Worm (Caenorhabditis elegans): ENCODE measurements around the gene F55G7.3.

The F55G7.3 gene

ce11 chrX:11941951-11942350 lies at the start of gene F55G7.3:
Gene F55G7.3, minus strand, starts transcription at chrX:11942051.
- TF ChIP-seq nhr-6 (tag; optimal IDR thresholded peaks at IDR 0.05) (no peak), aha-1 (tag) (peak; percentile 46)

DNA sequence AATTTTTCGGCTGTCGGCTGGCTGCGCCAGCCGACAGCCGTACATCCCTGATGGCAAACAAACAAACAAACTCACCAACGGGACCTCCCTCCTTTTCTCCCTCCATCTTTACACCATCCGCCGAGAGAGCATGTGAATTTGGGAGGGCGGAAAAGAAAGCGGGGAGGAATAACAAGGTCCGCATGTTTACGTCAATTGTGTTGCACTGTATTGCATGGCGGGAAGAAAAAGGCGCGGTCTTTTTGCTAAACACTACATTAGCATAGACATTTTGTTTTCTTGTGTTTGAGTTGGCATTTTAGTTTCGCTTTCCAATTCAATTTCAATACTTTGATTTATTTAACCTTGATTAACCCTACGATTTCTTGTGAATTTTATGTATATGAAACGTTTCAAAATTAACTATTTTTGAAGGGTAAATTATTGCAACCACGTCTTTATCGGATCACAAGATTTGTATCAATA lies 46.1 kb upstream of the F55G7.3 start, which contains the start of gene C49F5.6:
TSS of gene C49F5.6 (plus strand) at position 415 of the 465 bp plus-strand sequence.
- TF ChIP-seq nhr-11 (tag; optimal IDR thresholded peaks at IDR 0.05): no peak
- no peak for TF ChIP-seq rbr-2 (tag; optimal IDR thresholded peaks at IDR 0.05)
- no peak for TF ChIP-seq arid-1 (GFP tag; conservative IDR thresholded peaks at IDR 0.05)
- TF ChIP-seq spr-3 (GFP tag; optimal IDR thresholded peaks at IDR 0.05): no peak
- peak in 1 of 2 experiments; percentile 28 for TF ChIP-seq daf-16 (GFP tag; optimal IDR thresholded peaks at IDR 0.05)
- no peak for TF ChIP-seq daf-16 (tag; optimal IDR thresholded peaks at IDR 0.05)
- TF ChIP-seq unc-130 (GFP tag; optimal IDR thresholded peaks at IDR 0.05): no peak
- TF ChIP-seq php-3 (GFP tag; IDR thresholded peaks at IDR 0.05): no peak
- no peak for TF ChIP-seq nhr-237 (tag; optimal IDR thresholded peaks at IDR 0.05)
- no peak for TF ChIP-seq daf-12 (tag; optimal IDR thresholded peaks at IDR 0.05)

- TF ChIP-seq dve-1 (tag; optimal IDR thresholded peaks at IDR 0.05; ENCODE audit: insufficient read depth) (no peak), dmd-9 (GFP tag; IDR thresholded peaks at IDR 0.05) (no peak), aha-1 (tag) (peak; percentile 35), nhr-6 (tag; optimal IDR thresholded peaks at IDR 0.05) (no peak)
These were observed 44.0 kb upstream of the F55G7.3 start, which contains the start of gene C49F5.5 for ce11 chrX:11985887-11986286. Gene C49F5.5, plus strand, starts transcription at chrX:11986187.

DNA sequence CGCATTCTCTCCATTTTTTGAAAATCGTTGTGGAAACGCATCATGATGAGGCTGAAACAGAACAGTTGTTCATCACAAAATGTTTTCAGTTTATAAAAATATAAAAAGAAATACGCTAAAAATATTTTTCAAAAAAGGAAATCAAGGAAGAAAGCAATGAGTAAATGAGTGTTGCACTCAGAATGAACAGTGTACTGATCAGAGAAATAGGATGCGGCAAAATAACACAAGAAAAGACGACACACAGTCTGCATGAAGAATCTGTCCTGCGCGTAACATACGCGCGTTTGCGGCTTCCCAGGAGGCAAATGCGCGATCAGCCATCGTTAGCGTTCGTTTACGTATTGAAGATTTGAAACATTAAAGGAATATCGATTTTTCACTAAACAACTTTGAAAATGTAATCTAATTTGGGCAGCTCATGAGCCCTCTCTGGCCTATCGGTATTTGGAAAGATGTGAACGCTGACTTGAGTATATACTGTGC lies 41.8 kb upstream of the F55G7.3 start, which contains the start of gene C49F5.3:
TSS of gene C49F5.3 (minus strand) at position 51 of the 486 bp plus-strand sequence.
- no peak for TF ChIP-seq zip-11 (GFP tag; IDR thresholded peaks at IDR 0.05)
- no peak for TF ChIP-seq F44E2.7 (GFP tag; IDR thresholded peaks at IDR 0.05)
- no peak for TF ChIP-seq pqm-1 (tag; optimal IDR thresholded peaks at IDR 0.05)
- TF ChIP-seq sdz-12 (GFP tag; optimal IDR thresholded peaks at IDR 0.05): no peak
- TF ChIP-seq ceh-32 (tag; optimal IDR thresholded peaks at IDR 0.05; ENCODE audit: poor library complexity): no peak

DNA sequence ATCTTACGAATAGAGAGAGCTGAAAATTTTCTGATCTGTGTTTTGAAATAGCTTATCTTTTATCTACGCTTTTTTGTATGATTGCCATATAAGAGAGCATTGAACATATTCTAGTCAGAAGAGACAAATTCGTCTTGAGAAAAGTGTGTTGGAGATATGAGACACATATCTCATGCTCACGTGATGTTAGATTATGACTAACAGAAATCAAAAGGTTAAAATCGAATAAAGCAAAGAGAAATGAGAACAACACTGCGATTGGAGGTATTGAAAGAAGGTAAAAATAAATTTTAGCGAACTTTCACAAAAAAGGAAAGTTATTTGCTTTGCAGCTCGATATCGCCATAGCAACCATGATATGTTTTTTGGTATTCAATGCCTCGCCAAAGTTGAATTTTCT lies 40.2 kb upstream of the F55G7.3 start, which contains the start of gene nhr-167:
TSS of gene nhr-167 (minus strand) at position 21 of the 400 bp plus-strand sequence.
- TF ChIP-seq madf-5 (GFP tag; IDR thresholded peaks at IDR 0.05): no peak
- no peak for TF ChIP-seq dve-1 (tag; optimal IDR thresholded peaks at IDR 0.05; ENCODE audit: insufficient read depth)
- TF ChIP-seq zfp-2 (tag; optimal IDR thresholded peaks at IDR 0.05): no peak
- TF ChIP-seq spr-3 (GFP tag; optimal IDR thresholded peaks at IDR 0.05): no peak
- TF ChIP-seq nhr-111 (GFP tag; optimal IDR thresholded peaks at IDR 0.05): no peak
- TF ChIP-seq mep-1 (tag; optimal IDR thresholded peaks at IDR 0.05): no peak
- TF ChIP-seq nhr-11 (tag; optimal IDR thresholded peaks at IDR 0.05): no peak
- no peak for TF ChIP-seq snpc-4 (tag; optimal IDR thresholded peaks at IDR 0.05)
- TF ChIP-seq dmd-8 (GFP tag; IDR thresholded peaks at IDR 0.05): no peak
- TF ChIP-seq nhr-76 (tag; optimal IDR thresholded peaks at IDR 0.05): no peak
- no peak for TF ChIP-seq nhr-48 (tag; optimal IDR thresholded peaks at IDR 0.05)
- no peak for TF ChIP-seq lim-7 (GFP tag; IDR thresholded peaks at IDR 0.05)
- no peak for TF ChIP-seq madf-9 (GFP tag; conservative IDR thresholded peaks at IDR 0.05)
- TF ChIP-seq zfp-3 (GFP tag; conservative IDR thresholded peaks at IDR 0.05): no peak
- no peak for TF ChIP-seq T20F7.1 (GFP tag; optimal IDR thresholded peaks at IDR 0.05)
- no peak for TF ChIP-seq daf-8 (GFP tag; IDR thresholded peaks at IDR 0.05)
- TF ChIP-seq daf-12 (tag; optimal IDR thresholded peaks at IDR 0.05): no peak

DNA sequence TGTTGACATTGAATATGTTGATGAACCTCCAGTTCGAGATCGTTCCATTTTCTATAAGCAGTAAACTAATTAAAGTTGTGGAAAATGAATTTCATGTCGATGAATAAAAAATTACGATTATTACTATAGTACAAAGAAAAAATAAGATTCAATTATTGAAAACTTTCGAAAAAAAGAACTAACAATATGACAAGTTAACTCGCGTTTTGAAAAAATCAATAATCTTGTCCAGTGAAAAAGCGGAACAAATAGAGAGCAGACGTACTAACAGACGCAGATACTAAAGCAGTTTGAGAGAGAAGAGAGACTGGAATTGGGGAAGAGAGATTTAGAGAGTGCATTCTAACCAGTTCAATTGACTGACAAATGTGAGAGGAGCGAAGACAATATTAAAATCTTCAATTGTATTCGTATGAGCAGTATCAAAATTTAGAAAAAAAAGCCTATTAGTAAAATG lies 32.8 kb upstream of the F55G7.3 start, which contains the start of gene set-6:
TSS of gene set-6 (minus strand) at position 51 of the 457 bp plus-strand sequence.
- TF ChIP-seq unc-62 (GFP tag; optimal IDR thresholded peaks at IDR 0.05 in 1 of 2) (peak in 1 of 2 experiments; percentile 87), unc-62 (tag; optimal IDR thresholded peaks at IDR 0.05) (no peak), ceh-62 (tag; optimal IDR thresholded peaks at IDR 0.05) (no peak), hlh-30 (tag; optimal IDR thresholded peaks at IDR 0.05; ENCODE audit: insufficient read depth) (peak; percentile 2), ceh-44 (GFP tag; IDR thresholded peaks at IDR 0.05) (no peak), nhr-76 (tag; optimal IDR thresholded peaks at IDR 0.05) (no peak), ztf-7 (tag; optimal IDR thresholded peaks at IDR 0.05) (peak; percentile 41), jun-1 (tag; optimal IDR thresholded peaks at IDR 0.05) (no peak), mxl-3 (GFP tag; optimal IDR thresholded peaks at IDR 0.05) (no peak), ztf-11 (tag; optimal IDR thresholded peaks at IDR 0.05) (no peak), dve-1 (tag; optimal IDR thresholded peaks at IDR 0.05; ENCODE audit: insufficient read depth) (peak; percentile 52), ceh-28 (tag; optimal IDR thresholded peaks at IDR 0.05) (peak; percentile 57), skn-1 (tag; optimal IDR thresholded peaks at IDR 0.05) (no peak)

Data from whole organism, L4 larva.